Fruit fly (Drosophila melanogaster): ENCODE results near the gene CG10725.

dm6 chr3L:13486860-13487404 is 49.2 kb downstream of the CG10725 start:
- no peak for TF ChIP-seq CG8478 (optimal IDR thresholded peaks at IDR 0.05)
- TF ChIP-seq CTCF (optimal IDR thresholded peaks at IDR 0.05): no peak

Measured in S2 (cell line).